Worm (Caenorhabditis elegans) whole organism, dauer: ENCODE results near the gene rdl-1.

Source experiments
- unc-62 ChIP-seq: sonication (generic microtip); optimal IDR thresholded peaks from 2 replicates; lab custom pipeline; 2017; ENCODE audit warnings: missing biosample characterization, missing genetic modification reagents, missing genetic modification characterization

The rdl-1 gene

DNA sequence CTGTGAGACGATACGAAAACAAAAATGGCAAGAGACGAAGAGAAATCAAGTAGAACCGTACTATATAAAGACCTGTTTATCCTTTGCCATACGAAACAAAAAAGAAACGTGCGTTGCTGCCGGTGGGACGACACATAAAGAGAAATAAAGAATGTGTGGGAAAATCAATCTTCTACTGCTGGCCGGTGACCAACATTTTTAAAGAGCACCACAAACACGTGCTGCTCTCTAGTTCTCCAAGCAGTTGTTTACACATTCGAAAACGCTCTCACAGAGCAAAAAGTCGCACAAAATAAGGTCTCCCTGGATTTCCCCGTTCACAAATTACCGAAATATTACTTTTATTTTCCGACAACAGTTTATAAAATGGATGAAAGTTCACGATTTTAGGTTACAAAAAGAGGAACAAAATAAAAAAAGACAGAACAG is 19.5 kb upstream of the rdl-1 start, which contains the start of gene imp-3:
Gene imp-3 (minus strand): TSS at position 93 of the 429 bp plus-strand sequence.
- TF ChIP-seq unc-62 (GFP tag; lab: Kevin White, UChicago), result no peak

DNA sequence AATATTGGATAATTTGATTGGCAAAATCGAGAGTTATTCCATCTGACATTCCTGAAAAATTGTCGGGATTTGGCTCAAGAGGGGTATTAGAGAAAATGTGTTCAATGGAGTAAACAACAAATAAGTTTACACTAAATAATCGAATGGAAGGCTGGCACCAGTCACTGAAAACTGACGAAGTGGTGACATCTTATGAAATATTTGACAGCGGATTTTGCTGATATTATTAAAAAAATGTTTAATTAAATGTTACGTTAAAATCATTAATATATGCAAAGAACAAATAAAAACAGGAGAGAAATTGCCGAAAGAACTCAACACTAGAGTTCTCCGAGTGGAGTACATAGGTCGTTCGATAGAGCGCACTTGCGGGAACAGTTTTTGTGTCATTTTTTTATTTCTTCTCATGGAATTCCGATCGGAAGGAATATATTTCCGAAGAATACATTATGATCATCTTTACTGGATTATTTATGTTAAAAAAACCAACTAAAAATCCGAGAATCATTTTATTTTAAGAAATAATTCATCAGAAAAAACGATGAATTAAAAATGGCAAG is 15.5 kb upstream of the rdl-1 start, which contains the start of gene tag-322:
Gene tag-322 (minus strand): TSS at position 51 of the 560 bp plus-strand sequence.
- TF ChIP-seq unc-62 (GFP tag; lab: Kevin White, UChicago), result no peak

DNA sequence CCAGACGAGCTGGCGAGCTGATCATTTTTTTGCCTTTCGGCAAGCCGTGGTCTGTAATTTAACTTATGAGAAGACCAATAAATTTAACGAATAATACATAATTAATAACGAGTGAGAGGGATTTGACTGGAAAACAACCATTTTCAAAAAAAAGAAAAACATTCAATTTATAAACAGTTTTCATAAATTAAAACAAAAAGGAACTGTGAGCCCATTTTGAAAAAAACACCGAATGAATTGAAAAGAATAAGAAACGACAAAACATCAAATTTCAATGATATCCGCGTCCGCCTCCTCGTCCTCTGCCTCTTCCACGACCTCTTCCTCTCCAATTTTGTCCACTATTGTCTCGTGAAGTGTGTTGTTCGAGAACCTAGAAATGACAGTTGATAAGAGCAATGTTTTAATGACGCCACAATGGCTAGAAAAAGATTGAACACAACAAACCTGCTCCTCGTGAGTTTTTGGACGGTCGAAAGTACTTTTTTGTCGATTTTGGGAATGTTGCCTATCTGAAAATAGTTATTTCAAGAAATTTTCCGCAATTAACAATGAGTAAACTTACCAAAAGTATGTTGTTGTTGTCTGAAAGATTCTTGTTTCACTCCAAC is 13.8 kb upstream of the rdl-1 start, which contains the start of gene tag-321:
Gene tag-321 (minus strand): TSS at position 51 of the 611 bp plus-strand sequence.
- no peak for TF ChIP-seq unc-62 (GFP tag; lab: Kevin White, UChicago)

DNA sequence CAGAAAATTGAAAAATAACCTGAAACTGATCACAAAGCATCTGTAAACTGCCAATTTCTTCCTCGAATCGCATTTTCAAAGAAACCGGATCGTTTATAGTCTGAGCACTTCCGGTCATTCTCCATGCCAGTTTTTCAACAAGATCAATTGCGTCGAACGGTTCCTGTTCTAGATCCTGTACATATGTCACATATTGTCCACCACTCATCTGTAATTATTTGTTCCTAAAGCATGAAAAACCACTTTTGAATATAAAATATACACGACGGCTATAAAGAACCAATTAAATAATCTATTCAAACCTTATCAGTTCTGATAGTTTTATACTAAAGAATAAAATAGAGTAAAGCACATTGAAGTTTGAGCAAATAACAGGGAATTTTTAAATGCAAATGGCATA is 12.2 kb upstream of the rdl-1 start, which contains the start of gene sec-10:
Gene sec-10 (minus strand): TSS at position 208 of the 400 bp plus-strand sequence.
- no peak for TF ChIP-seq unc-62 (GFP tag; lab: Kevin White, UChicago)

DNA sequence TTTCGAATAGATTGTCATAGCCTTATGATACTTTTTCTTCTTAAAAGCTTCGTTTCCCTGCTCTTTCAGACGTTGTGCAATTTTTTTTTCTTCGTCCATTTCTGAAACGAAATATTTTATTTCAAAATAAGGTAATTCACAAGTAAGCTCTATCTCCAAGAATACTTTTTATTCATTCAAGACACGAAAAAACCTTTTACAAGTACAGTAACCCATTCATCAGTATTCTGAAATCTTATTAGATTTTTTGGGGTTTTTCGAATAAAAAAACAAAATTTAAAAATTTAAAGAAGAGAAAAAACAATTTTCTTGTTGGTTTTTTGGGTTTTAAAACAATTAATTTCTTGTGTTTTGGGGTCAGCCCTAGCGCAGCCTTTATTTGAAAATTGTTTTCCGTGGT is 8.8 kb upstream of the rdl-1 start, which contains the start of gene rpap-3:
Gene rpap-3 (minus strand): TSS at position 101 of the 400 bp plus-strand sequence.
- TF ChIP-seq unc-62 (GFP tag; lab: Kevin White, UChicago), result no peak

DNA sequence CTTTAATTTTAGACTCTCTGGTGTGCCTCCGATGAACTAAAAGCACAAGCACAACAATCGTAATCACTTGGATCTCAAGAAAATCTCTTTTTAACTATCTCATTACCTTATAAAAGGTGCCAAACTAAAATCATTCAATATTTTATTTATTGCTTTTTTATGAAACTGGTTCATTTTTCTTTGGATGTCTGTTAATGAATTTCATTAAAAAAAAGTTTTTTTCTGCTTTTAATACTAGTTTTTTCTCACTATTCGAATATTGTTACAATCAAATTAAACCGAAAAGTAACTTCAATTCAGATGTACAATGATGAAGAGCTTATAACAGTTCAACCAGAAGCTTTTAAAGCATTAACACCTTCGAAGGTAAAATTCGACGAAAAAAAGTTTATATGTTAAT is 5.7 kb upstream of the rdl-1 start, which contains the start of gene swd-2.1:
Gene swd-2.1 (plus strand): TSS at position 301 of the 400 bp plus-strand sequence.
- TF ChIP-seq unc-62 (GFP tag; lab: Kevin White, UChicago), result no peak

DNA sequence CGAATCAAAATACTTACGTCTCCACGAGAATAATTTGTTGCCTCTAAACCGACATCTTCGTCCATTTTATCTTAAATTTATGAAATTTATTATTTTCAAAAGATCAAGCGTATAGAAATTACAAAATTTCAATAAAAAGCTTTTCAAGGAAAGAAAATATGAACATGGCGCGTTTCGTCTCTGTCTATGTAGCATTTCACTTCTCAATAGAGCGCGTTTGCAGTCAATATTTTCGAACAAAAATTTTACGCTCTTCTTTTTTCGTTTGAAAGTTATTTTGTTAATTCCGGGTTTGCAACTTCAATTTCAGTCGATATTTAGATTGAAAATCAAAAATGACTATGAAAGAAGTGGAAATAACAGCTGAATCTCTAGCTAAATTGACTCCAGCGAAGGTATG is 4.1 kb upstream of the rdl-1 start, which contains the start of the genes hcf-1 and swd-2.2:
Gene hcf-1 (minus strand): TSS at position 70 of the 400 bp plus-strand sequence.
Gene swd-2.2 (plus strand): TSS at position 206 of the 400 bp plus-strand sequence.
- TF ChIP-seq unc-62 (GFP tag; lab: Kevin White, UChicago), result no peak

DNA sequence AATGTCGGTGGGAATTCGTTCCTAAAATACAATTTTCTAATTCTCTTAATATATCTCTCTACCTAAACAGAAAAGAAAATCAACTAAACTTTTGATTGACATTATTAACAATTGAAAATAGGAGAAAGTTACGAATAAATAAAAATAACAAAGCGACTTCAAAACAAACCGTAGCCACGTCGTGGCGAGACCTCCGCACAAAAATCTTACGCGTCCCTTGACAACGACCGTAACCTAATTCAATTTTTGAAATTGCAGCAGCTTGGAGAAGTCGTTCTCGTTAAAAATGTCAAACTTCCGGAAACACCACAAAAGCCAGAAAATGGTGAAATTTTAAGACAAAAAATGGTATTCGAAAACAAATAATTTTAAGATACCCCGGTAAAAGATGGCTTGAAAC is 5.7 kb downstream of the rdl-1 start:
- no peak for TF ChIP-seq unc-62 (GFP tag; lab: Kevin White, UChicago)

DNA sequence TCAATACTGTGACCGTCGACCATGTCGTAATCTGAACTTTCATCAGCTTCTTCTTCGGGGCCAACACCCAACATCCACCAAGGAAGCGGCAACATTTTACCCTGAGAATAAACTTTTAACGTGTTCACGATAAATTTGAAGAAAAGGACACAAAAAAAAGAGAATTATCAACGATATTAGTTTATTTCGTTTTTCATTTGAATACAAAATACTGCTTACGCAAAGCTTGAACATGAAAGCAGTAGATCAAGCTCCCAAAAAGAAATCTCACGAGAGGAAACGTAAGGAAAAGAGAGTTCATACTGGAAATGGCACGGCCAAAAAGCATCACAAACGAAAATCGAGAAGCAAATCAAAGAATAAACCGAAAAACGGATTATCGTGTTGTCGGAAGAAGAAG is 6.3 kb downstream of the rdl-1 start, which contains the start of the genes C46A5.6 and C46A5.1:
Gene C46A5.6 (minus strand): TSS at position 101 of the 400 bp plus-strand sequence.
Gene C46A5.1 (plus strand): TSS at position 184 of the 400 bp plus-strand sequence.
- TF ChIP-seq unc-62 (GFP tag; lab: Kevin White, UChicago), result no peak

DNA sequence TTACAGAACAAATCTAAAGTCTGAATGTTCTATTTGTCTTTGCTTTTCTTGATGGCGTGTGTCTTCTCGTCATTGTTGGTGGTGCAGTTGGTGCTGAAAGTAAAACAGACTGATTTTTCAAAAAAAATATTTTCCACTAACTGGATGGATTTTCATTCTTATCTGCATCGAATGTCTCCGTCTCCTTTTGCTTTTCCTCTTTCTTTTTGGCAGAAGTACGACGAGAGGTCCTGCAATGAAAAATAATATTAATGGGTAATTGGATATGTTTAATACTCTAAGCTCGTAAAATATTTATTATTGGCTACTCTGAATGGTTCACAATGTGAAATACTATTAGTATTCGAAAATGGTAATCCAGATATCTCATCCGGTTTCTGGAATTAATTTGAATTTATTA is 9.9 kb downstream of the rdl-1 start, which contains the start of gene del-7:
Gene del-7 (plus strand): TSS at position 301 of the 400 bp plus-strand sequence.
- TF ChIP-seq unc-62 (GFP tag; lab: Kevin White, UChicago), result no peak

DNA sequence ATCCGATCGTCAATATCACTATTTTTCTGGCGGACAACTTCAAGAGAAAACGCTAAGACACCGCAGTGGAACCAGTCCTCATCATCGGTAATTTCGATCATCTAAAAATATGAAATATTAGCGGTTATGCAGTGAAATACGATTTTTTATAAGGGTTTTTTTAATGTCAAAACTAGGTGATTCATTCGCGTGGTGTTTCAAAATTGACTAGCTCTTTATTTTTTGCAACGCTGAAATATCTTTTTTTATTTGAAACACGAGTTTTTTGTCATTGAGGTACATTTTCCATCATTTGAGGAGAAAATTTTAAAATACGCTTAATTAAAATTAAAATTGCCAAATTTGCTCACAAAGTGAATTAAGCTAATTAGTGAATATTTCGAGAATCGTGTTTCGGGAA is 10.5 kb downstream of the rdl-1 start, which contains the start of gene dsb-3:
Gene dsb-3 (minus strand): TSS at position 101 of the 400 bp plus-strand sequence.
- no peak for TF ChIP-seq unc-62 (GFP tag; lab: Kevin White, UChicago)

DNA sequence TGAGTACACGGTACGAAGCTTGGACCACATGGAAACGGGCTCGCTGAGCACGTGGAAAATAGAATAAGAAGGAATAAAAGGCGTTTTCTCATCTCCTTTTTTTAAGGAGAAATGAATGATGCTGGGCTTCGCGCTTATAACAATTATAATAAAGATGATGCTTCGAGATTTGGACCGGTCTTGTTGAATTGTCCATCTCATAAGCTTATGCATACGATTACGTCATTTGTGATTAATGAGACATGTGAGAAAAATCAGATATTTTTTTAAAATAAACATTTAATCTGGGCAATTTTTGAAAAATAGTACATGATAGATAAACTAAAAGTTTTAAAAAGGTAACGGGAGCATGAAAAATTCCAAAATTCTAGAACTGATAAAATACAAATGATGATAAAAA is 12.8 kb downstream of the rdl-1 start, which contains the start of gene C46A5.4:
Gene C46A5.4 (minus strand): TSS at position 101 of the 400 bp plus-strand sequence.
- TF ChIP-seq unc-62 (GFP tag; lab: Kevin White, UChicago), result no peak

DNA sequence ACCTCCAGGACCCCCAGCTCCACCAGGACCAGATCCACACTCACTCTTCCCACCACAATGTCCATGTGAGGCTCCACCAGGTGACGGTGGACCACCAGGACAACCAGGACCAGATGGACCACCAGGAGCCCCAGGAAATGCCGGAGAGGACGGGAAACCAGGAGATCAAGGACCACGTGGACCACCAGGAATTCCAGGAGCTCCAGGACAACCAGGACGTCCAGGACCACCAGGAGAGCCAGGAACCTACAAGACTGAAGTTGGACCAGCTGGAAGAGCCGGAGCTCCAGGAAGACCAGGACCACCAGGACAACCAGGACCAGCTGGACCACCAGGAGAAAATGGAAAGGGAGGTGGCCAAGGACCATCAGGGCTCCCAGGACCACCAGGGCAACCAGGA is 15.9 kb downstream of the rdl-1 start:
- TF ChIP-seq unc-62 (GFP tag; lab: Kevin White, UChicago), result no peak

DNA sequence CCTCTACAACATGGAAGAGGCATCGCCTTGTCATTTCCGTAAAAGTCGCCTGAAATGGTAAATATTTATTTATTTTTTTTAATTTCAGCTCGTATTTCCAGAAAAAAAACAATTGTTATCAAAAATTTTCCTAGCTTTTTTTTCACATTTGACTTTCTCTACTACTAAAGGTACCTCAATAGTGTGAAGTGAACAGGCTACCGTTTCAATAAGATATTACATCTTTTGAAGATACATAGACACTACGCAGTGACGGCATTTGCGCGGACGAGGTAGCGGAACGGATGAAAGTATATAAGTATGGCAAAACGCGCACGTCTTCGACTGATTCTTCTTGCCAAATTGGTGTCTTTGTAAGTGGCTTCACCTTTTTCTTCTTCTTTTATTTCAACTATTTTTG is 17.0 kb downstream of the rdl-1 start, which contains the start of gene col-14:
Gene col-14 (plus strand): TSS at position 301 of the 400 bp plus-strand sequence.
- no peak for TF ChIP-seq unc-62 (GFP tag; lab: Kevin White, UChicago)

DNA sequence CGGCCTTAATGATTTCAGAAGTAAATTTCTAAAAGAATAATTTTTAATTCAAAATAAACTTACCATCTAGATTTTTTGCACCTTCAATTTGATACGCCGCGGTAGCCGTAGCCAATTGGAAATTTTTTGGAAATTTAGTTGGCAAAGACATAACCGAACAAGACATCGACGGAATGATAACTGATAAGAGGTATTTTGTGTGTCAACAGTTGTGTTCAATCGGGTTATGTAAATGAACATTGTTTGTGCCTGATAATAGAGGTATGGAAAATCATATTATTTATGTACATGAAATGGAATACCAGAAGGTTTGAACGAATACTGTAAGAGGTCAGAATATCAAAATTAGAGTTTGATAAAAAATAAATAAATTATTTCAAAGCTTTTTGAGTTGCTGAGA is 22.2 kb downstream of the rdl-1 start, which contains the start of gene klo-1:
Gene klo-1 (minus strand): TSS at position 388 of the 400 bp plus-strand sequence.
- no peak for TF ChIP-seq unc-62 (GFP tag; lab: Kevin White, UChicago)

DNA sequence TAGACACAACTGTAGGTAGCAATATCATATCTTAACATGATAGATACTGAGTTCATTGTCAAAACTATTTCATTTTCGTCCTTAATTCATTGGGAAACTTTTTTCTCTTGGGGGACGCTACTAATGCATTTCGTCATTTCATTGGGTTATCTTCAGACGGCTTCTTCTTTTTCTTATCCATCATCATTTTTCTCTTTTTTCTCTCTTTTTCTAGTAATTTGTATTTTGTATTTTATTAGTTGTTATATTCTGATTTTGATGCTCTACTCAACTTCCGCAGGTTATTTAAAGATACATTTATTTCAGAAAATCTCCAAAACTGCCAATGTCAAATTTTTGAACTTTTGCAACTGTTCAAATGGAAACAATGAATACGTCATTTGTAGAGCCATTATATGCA is 26.5 kb downstream of the rdl-1 start, which contains the start of gene npr-35:
Gene npr-35 (plus strand): TSS at position 301 of the 400 bp plus-strand sequence.
- no peak for TF ChIP-seq unc-62 (GFP tag; lab: Kevin White, UChicago)
